Worm (Caenorhabditis elegans) whole organism, L4 larva: ENCODE results near the gene cpr-6.

Source experiments
- F10B5.3 ChIP-seq: sonication (generic microtip); optimal IDR thresholded peaks from 2 replicates; lab custom pipeline; 2016; ENCODE audit warnings: mild to moderate bottlenecking, missing genetic modification characterization, missing compliant biosample characterization
- F44E2.7 ChIP-seq: fragments of 200-800 bp; sonication (Bioruptor generic); IDR thresholded peaks from 2 replicates; pipeline ENCODE4 v2.1.2; 2022; ENCODE audit warnings: missing genetic modification characterization, missing compliant biosample characterization
- dmd-9 ChIP-seq: fragments of 200-800 bp; sonication (Bioruptor generic); IDR thresholded peaks from 2 replicates; pipeline ENCODE4 v1.3.6; 2022; ENCODE audit warnings: missing genetic modification reagents, missing genetic modification characterization, missing compliant biosample characterization
- egl-27 ChIP-seq: sonication (generic microtip); optimal IDR thresholded peaks from 3 replicates; lab custom pipeline; 2017; ENCODE audit warnings: missing biosample characterization, missing genetic modification reagents, missing genetic modification characterization
- fos-1 ChIP-seq: fragments of 150-350 bp; optimal IDR thresholded peaks from 2 replicates; lab custom pipeline; 2014; ENCODE audit warnings: missing biosample characterization, missing genetic modification characterization
- mep-1 ChIP-seq: fragments of 150-350 bp; sonication (generic microtip); optimal IDR thresholded peaks from 3 replicates; lab custom pipeline; 2014; ENCODE audit warnings: missing biosample characterization, missing genetic modification characterization
- nhr-102 ChIP-seq: sonication (generic microtip); optimal IDR thresholded peaks from 2 replicates; lab custom pipeline; 2016; ENCODE audit warnings: mild to moderate bottlenecking, missing genetic modification characterization, moderate library complexity, missing compliant biosample characterization
- nhr-11 ChIP-seq: fragments of 150-350 bp; optimal IDR thresholded peaks from 2 replicates; lab custom pipeline; 2014; ENCODE audit warnings: missing biosample characterization, missing genetic modification characterization
- nhr-25 ChIP-seq: sonication (generic microtip); optimal IDR thresholded peaks from 2 replicates; lab custom pipeline; 2017; ENCODE audit warnings: missing genetic modification characterization, mild to moderate bottlenecking, missing compliant biosample characterization, antibody characterized with exemption, moderate library complexity, borderline replicate concordance; ENCODE audit not compliant: insufficient read depth
- saeg-2 ChIP-seq: fragments of 200-800 bp; sonication (Bioruptor generic); IDR thresholded peaks from 2 replicates; pipeline ENCODE4 v1.3.6; 2022; ENCODE audit warnings: missing genetic modification reagents, missing genetic modification characterization, missing compliant biosample characterization
- spr-1 ChIP-seq: sonication (generic microtip); optimal IDR thresholded peaks from 2 replicates; lab custom pipeline; 2016; ENCODE audit warnings: mild to moderate bottlenecking, missing genetic modification characterization, missing compliant biosample characterization
- zip-11 ChIP-seq: fragments of 200-800 bp; sonication (Bioruptor generic); IDR thresholded peaks from 2 replicates; pipeline ENCODE4 v1.3.6; 2022; ENCODE audit warnings: missing genetic modification characterization, missing compliant biosample characterization

ce11 chrX:6631437-6631836 is 24.4 kb downstream of the cpr-6 start, which contains the start of gene aexr-2:
- TF ChIP-seq nhr-11 (tag; lab: Kevin White, UChicago), result no peak
- no peak for TF ChIP-seq mep-1 (tag; lab: Kevin White, UChicago)
- TF ChIP-seq nhr-102 (tag; lab: Kevin White, UChicago), result no peak
- TF ChIP-seq dmd-9 (GFP tag; lab: Robert Waterston, UW), result no peak
- TF ChIP-seq saeg-2 (GFP tag; lab: Robert Waterston, UW), result no peak
- TF ChIP-seq fos-1 (tag; lab: Kevin White, UChicago), result no peak
- no peak for TF ChIP-seq egl-27 (tag; lab: Kevin White, UChicago)
- TF ChIP-seq spr-1 (tag; lab: Kevin White, UChicago), result no peak
- TF ChIP-seq zip-11 (GFP tag; lab: Robert Waterston, UW), result no peak
- TF ChIP-seq F10B5.3 (tag; lab: Kevin White, UChicago), result no peak
- no peak for TF ChIP-seq F44E2.7 (GFP tag; lab: Robert Waterston, UW)
- no peak for TF ChIP-seq nhr-25 (tag; lab: Kevin White, UChicago)
